Worm (Caenorhabditis elegans) whole organism, L4 larva: Measurements from ENCODE around the gene F33G12.3.

Source experiments
- T26A8.4 ChIP-seq: fragments of 200-800 bp; sonication (Bioruptor generic); IDR thresholded peaks from 2 replicates; pipeline ENCODE4 v1.3.6; 2022; ENCODE audit warnings: missing genetic modification characterization, missing compliant biosample characterization
- Y48G9A.11 ChIP-seq: fragments of 200-800 bp; sonication (Bioruptor generic); IDR thresholded peaks from 2 replicates; pipeline ENCODE4 v1.3.6; 2022; ENCODE audit warnings: missing genetic modification reagents, missing genetic modification characterization, missing compliant biosample characterization
- ZK337.2 ChIP-seq: fragments of 200-800 bp; sonication (Bioruptor generic); IDR thresholded peaks from 2 replicates; pipeline ENCODE4 v1.3.6; 2022; ENCODE audit warnings: missing genetic modification reagents, missing genetic modification characterization, missing compliant biosample characterization
- aha-1 ChIP-seq: fragments of 150-350 bp; peaks from one replicate; lab custom pipeline; 2014; ENCODE audit warnings: missing biosample characterization, missing genetic modification characterization
- ceh-20 ChIP-seq: fragments of 200-800 bp; sonication (Bioruptor generic); IDR thresholded peaks from 2 replicates; pipeline ENCODE4 v1.3.6; 2022; ENCODE audit warnings: missing genetic modification reagents, missing genetic modification characterization, missing compliant biosample characterization
- ceh-32 ChIP-seq: sonication (generic microtip); optimal IDR thresholded peaks from 2 replicates; lab custom pipeline; 2016; ENCODE audit warnings: mild to moderate bottlenecking, missing genetic modification characterization, missing compliant biosample characterization; ENCODE audit not compliant: poor library complexity
- ceh-82 ChIP-seq: sonication (generic microtip); optimal IDR thresholded peaks from 2 replicates; lab custom pipeline; 2017; ENCODE audit warnings: missing biosample characterization, missing genetic modification characterization
- ctbp-1 ChIP-seq: fragments of 200-800 bp; sonication (Bioruptor generic); IDR thresholded peaks from 2 replicates; pipeline ENCODE4 v1.3.6; 2022; ENCODE audit warnings: missing genetic modification reagents, missing genetic modification characterization, missing compliant biosample characterization
- daf-12 ChIP-seq: fragments of 150-350 bp; optimal IDR thresholded peaks from 2 replicates; lab custom pipeline; 2014; ENCODE audit warnings: missing biosample characterization, missing genetic modification reagents, missing genetic modification characterization
- daf-16 ChIP-seq, 3 experiments: sonication (generic microtip); optimal IDR thresholded peaks; 2 replicates each; lab custom pipeline; 2016 to 2017; ENCODE audit warnings: missing genetic modification characterization in 3 of 3, missing genetic modification reagents in 3 of 3, mild to moderate bottlenecking in 2 of 3, missing compliant biosample characterization in 2 of 3, missing biosample characterization in 1 of 3, moderate library complexity in 1 of 3
- daf-8 ChIP-seq: fragments of 200-800 bp; sonication (Bioruptor generic); IDR thresholded peaks from 2 replicates; pipeline ENCODE4 v1.3.6; 2022; ENCODE audit warnings: missing genetic modification characterization, missing compliant biosample characterization
- dpl-1 ChIP-seq: fragments of 150-350 bp; optimal IDR thresholded peaks from 2 replicates; lab custom pipeline; 2014; ENCODE audit warnings: missing biosample characterization, missing genetic modification reagents, missing genetic modification characterization
- dve-1 ChIP-seq: sonication (generic microtip); optimal IDR thresholded peaks from 2 replicates; lab custom pipeline; 2017; ENCODE audit warnings: antibody characterized with exemption, mild to moderate bottlenecking, missing genetic modification characterization, missing compliant biosample characterization; ENCODE audit not compliant: insufficient read depth
- egl-27 ChIP-seq: sonication (generic microtip); optimal IDR thresholded peaks from 3 replicates; lab custom pipeline; 2017; ENCODE audit warnings: missing biosample characterization, missing genetic modification reagents, missing genetic modification characterization
- fkh-10 ChIP-seq: fragments of 150-350 bp; optimal IDR thresholded peaks from 2 replicates; lab custom pipeline; 2014; ENCODE audit warnings: missing biosample characterization, missing genetic modification reagents, missing genetic modification characterization
- hif-1 ChIP-seq, 2 experiments: sonication (generic microtip); optimal IDR thresholded peaks; 2 replicates each; lab custom pipeline; 2016 to 2017; ENCODE audit warnings: missing compliant biosample characterization in 2 of 2, missing genetic modification characterization in 2 of 2, missing genetic modification reagents in 2 of 2, missing genotype in 2 of 2, mild to moderate bottlenecking in 1 of 2
- jun-1 ChIP-seq: fragments of 150-350 bp; optimal IDR thresholded peaks from 2 replicates; lab custom pipeline; 2014; ENCODE audit warnings: missing biosample characterization, missing genetic modification reagents, missing genetic modification characterization
- lin-1 ChIP-seq: fragments of 200-800 bp; sonication (Bioruptor generic); IDR thresholded peaks from 2 replicates; pipeline ENCODE4 v1.3.6; 2022; ENCODE audit warnings: missing genetic modification reagents, missing genetic modification characterization, missing compliant biosample characterization
- lin-13 ChIP-seq: fragments of 150-350 bp; optimal IDR thresholded peaks from 2 replicates; lab custom pipeline; 2014; ENCODE audit warnings: missing biosample characterization, missing genetic modification reagents, missing genetic modification characterization
- lin-38 ChIP-seq: fragments of 200-800 bp; sonication (Bioruptor generic); IDR thresholded peaks from 2 replicates; pipeline ENCODE4 v1.3.6; 2022; ENCODE audit warnings: missing genetic modification reagents, missing genetic modification characterization, missing compliant biosample characterization
- lin-39 ChIP-seq: fragments of 150-350 bp; optimal IDR thresholded peaks from 2 replicates; lab custom pipeline; 2014; ENCODE audit warnings: missing biosample characterization, missing genetic modification reagents, missing genetic modification characterization
- lsy-2 ChIP-seq, 2 experiments: fragments of 150-350 bp in 1 of 2; sonication (generic microtip) in 1 of 2; optimal IDR thresholded peaks; 2 replicates each; lab custom pipeline; 2014 to 2017; ENCODE audit warnings: missing biosample characterization in 2 of 2, missing genetic modification characterization in 2 of 2
- mep-1 ChIP-seq: fragments of 150-350 bp; sonication (generic microtip); optimal IDR thresholded peaks from 3 replicates; lab custom pipeline; 2014; ENCODE audit warnings: missing biosample characterization, missing genetic modification characterization
- mes-2 ChIP-seq: sonication (generic microtip); optimal IDR thresholded peaks from 2 replicates; lab custom pipeline; 2016; ENCODE audit warnings: missing genotype, mild to moderate bottlenecking, missing genetic modification characterization, missing compliant biosample characterization; ENCODE audit not compliant: poor library complexity, severe bottlenecking
- mxl-3 ChIP-seq: fragments of 200-800 bp; sonication (Bioruptor generic); optimal IDR thresholded peaks from 2 replicates; lab custom pipeline; 2018; ENCODE audit warnings: mild to moderate bottlenecking, missing genetic modification characterization, missing compliant biosample characterization
- nhr-25 ChIP-seq: sonication (generic microtip); optimal IDR thresholded peaks from 2 replicates; lab custom pipeline; 2017; ENCODE audit warnings: missing genetic modification characterization, mild to moderate bottlenecking, missing compliant biosample characterization, antibody characterized with exemption, moderate library complexity, borderline replicate concordance; ENCODE audit not compliant: insufficient read depth
- nhr-42 ChIP-seq: fragments of 200-800 bp; sonication (Bioruptor generic); IDR thresholded peaks from 2 replicates; pipeline ENCODE4 v1.3.6; 2022; ENCODE audit warnings: missing genetic modification characterization, missing compliant biosample characterization
- nhr-6 ChIP-seq: fragments of 150-350 bp; optimal IDR thresholded peaks from 2 replicates; lab custom pipeline; 2014; ENCODE audit warnings: missing biosample characterization, missing genetic modification characterization
- pha-4 ChIP-seq, 2 experiments: fragments of 150-350 bp in 1 of 2; fragments of 200-800 bp in 1 of 2; sonication (Bioruptor generic) in 1 of 2; IDR thresholded peaks in 1 of 2; optimal IDR thresholded peaks in 1 of 2; 2 replicates each; pipeline versions ENCODE4 v1.3.6 to Lab custom; 2014 to 2022; ENCODE audit warnings: missing genetic modification characterization in 2 of 2, missing genetic modification reagents in 2 of 2, missing biosample characterization in 1 of 2, missing compliant biosample characterization in 1 of 2
- rbr-2 ChIP-seq: sonication (generic microtip); optimal IDR thresholded peaks from 2 replicates; lab custom pipeline; 2016; ENCODE audit warnings: missing genotype, missing genetic modification characterization, missing compliant biosample characterization
- skn-1 ChIP-seq: fragments of 150-350 bp; optimal IDR thresholded peaks from 2 replicates; lab custom pipeline; 2014; ENCODE audit warnings: missing biosample characterization, missing genetic modification characterization
- tag-97 ChIP-seq: fragments of 200-800 bp; sonication (Bioruptor generic); IDR thresholded peaks from 2 replicates; pipeline ENCODE4 v1.3.6; 2022; ENCODE audit warnings: missing genetic modification characterization, missing compliant biosample characterization
- tra-1 ChIP-seq: fragments of 200-800 bp; sonication (Bioruptor generic); IDR thresholded peaks from 2 replicates; pipeline ENCODE4 v1.3.6; 2022; ENCODE audit warnings: missing genetic modification reagents, missing genetic modification characterization, missing compliant biosample characterization
- unc-130 ChIP-seq: sonication (generic microtip); optimal IDR thresholded peaks from 2 replicates; lab custom pipeline; 2016; ENCODE audit warnings: missing genetic modification reagents, missing genetic modification characterization, missing compliant biosample characterization
- zag-1 ChIP-seq: fragments of 150-350 bp; optimal IDR thresholded peaks from 2 replicates; lab custom pipeline; 2014; ENCODE audit warnings: missing biosample characterization, missing genetic modification characterization
- zip-2 ChIP-seq: fragments of 150-350 bp; optimal IDR thresholded peaks from 2 replicates; lab custom pipeline; 2014; ENCODE audit warnings: missing biosample characterization, missing genetic modification characterization

Gene F33G12.3

DNA sequence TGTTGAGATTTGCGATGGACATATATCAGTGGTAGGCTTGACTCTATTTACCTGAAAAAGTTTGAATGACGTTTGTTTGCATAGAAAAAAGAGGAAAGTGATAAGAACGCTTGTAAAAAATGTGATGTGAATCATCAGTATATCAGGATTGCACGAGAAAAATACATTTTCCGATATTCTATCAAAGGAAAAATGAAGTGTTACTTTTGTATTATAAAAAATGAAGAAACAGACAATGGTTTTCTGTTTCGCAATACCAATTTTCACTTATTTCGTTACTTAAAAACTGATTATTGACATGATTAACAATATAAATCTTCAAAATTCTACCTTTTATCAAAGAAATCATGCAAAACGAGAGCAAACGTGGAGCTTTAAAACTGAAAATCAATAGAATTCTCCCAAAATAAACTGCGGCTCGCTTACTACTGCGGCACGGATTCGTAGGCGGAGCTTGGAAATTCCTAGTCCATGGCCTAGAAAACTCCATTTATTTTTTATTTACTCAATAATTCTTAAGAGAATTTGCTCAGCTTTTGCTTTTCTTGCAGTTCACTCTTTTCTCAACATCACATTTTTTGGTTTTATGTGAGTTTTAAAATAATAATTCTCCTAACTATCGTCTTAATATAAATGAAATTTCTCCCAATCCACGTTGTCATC, 40.2 kb downstream of the F33G12.3 start, which contains the start of the genes eif-1 and vps-24:
Gene eif-1 (minus strand): TSS at position 51 of the 663 bp plus-strand sequence.
Gene vps-24 (plus strand): TSS at position 469 of the 663 bp plus-strand sequence.
- TF ChIP-seq rbr-2 (tag; lab: Kevin White, UChicago) (peak; percentile 3), daf-16 (GFP tag; optimal IDR thresholded peaks at IDR 0.05; lab: Kevin White, UChicago) (no peak), daf-16 (tag; optimal IDR thresholded peaks at IDR 0.05; lab: Kevin White, UChicago) (peak; percentile 47), unc-130 (GFP tag; lab: Kevin White, UChicago) (peak; percentile 83), lsy-2 (tag; optimal IDR thresholded peaks at IDR 0.05; lab: Kevin White, UChicago) (peak in 1 of 2 experiments; percentile 62), dpl-1 (peak; percentile 71), ZK337.2 (no peak), nhr-25 (no peak), mep-1 (peak; percentile 18), lin-38 (GFP tag; lab: Robert Waterston, UW) (peak; percentile 52), lin-39 (tag; lab: Kevin White, UChicago) (no peak), lin-13 (GFP tag; lab: Kevin White, UChicago) (peak; percentile 48), Y48G9A.11 (0 out of 2 replicates have a peak, but pooled peaks have one; percentile 20), pha-4 (GFP tag; IDR thresholded peaks at IDR 0.05; lab: Robert Waterston, UW) (no peak), pha-4 (tag; optimal IDR thresholded peaks at IDR 0.05; lab: Kevin White, UChicago) (no peak), fkh-10 (GFP tag; lab: Kevin White, UChicago) (peak; percentile 31), aha-1 (tag; lab: Kevin White, UChicago) (peak; percentile 95), dve-1 (tag; lab: Kevin White, UChicago) (peak; percentile 16), mes-2 (tag; lab: Kevin White, UChicago) (peak; percentile 96), ceh-32 (tag; lab: Kevin White, UChicago) (no peak), daf-8 (GFP tag; lab: Robert Waterston, UW) (no peak), nhr-6 (tag; lab: Kevin White, UChicago) (peak; percentile 59), tag-97 (GFP tag; lab: Robert Waterston, UW) (no peak), egl-27 (tag; lab: Kevin White, UChicago) (no peak), hif-1 (tag; optimal IDR thresholded peaks at IDR 0.05; lab: Kevin White, UChicago) (peak in 1 of 2 experiments; percentile 68), T26A8.4 (GFP tag; lab: Robert Waterston, UW) (no peak), mxl-3 (peak; percentile 24)

ce11 chrII:4992977-4993376, 40.9 kb downstream of the F33G12.3 start, which contains the start of gene pigb-1:
TSS of gene pigb-1 (minus strand) at chrII:4993077.
- TF ChIP-seq jun-1 (tag; lab: Kevin White, UChicago) (no peak), lin-39 (tag; lab: Kevin White, UChicago) (no peak), ctbp-1 (GFP tag; lab: Robert Waterston, UW) (0 out of 2 replicates have a peak, but pooled peaks have one; percentile 19), skn-1 (tag; lab: Kevin White, UChicago) (no peak)

ce11 chrII:4989802-4990201, 44.0 kb downstream of the F33G12.3 start, which contains the start of gene T27F7.12:
TSS of gene T27F7.12 (plus strand) at chrII:4990102.
- TF ChIP-seq daf-12 (tag; lab: Kevin White, UChicago) (no peak), ctbp-1 (GFP tag; lab: Robert Waterston, UW) (no peak), zag-1 (tag; lab: Kevin White, UChicago) (no peak), egl-27 (tag; lab: Kevin White, UChicago) (no peak), ceh-20 (no peak), jun-1 (tag; lab: Kevin White, UChicago) (no peak), tra-1 (no peak), nhr-42 (GFP tag; lab: Robert Waterston, UW) (no peak), rbr-2 (tag; lab: Kevin White, UChicago) (no peak), ceh-82 (tag; lab: Kevin White, UChicago) (no peak), lin-38 (GFP tag; lab: Robert Waterston, UW) (no peak), T26A8.4 (GFP tag; lab: Robert Waterston, UW) (no peak), aha-1 (tag; lab: Kevin White, UChicago) (no peak), lin-1 (GFP tag; lab: Robert Waterston, UW) (no peak), daf-8 (GFP tag; lab: Robert Waterston, UW) (no peak), zip-2 (no peak)
